Worm (Caenorhabditis elegans): ENCODE measurements around the gene F09C6.13.

Gene F09C6.13

ce11 chrV:16848498-16848897, 36.3 kb upstream of the F09C6.13 start, which contains the start of the genes clec-36 and clec-26:
TSS of gene clec-36 (minus strand) at chrV:16848598.
TSS of gene clec-26 (plus strand) at chrV:16848611.
- no peak for TF ChIP-seq sem-4 (tag; optimal IDR thresholded peaks at IDR 0.05)
- no peak for TF ChIP-seq mab-5 (tag; optimal IDR thresholded peaks at IDR 0.05)
- no peak for TF ChIP-seq ztf-4 (tag; optimal IDR thresholded peaks at IDR 0.05)
- no peak for TF ChIP-seq Y55F3AM.14 (GFP tag; optimal IDR thresholded peaks at IDR 0.05)
- TF ChIP-seq mdl-1 (tag; optimal IDR thresholded peaks at IDR 0.05) = no peak
- TF ChIP-seq nhr-12 (tag; optimal IDR thresholded peaks at IDR 0.05) = no peak
- TF ChIP-seq zag-1 (tag; optimal IDR thresholded peaks at IDR 0.05) = no peak
- TF ChIP-seq crh-2 (tag; optimal IDR thresholded peaks at IDR 0.05) = no peak
- TF ChIP-seq ztf-1 (GFP tag; conservative IDR thresholded peaks at IDR 0.05) = no peak
- no peak for TF ChIP-seq ZK546.5 (tag; optimal IDR thresholded peaks at IDR 0.05)
- no peak for TF ChIP-seq nhr-129 (tag; optimal IDR thresholded peaks at IDR 0.05)

ce11 chrV:16852002-16852401, 32.8 kb upstream of the F09C6.13 start, which contains the start of gene clec-37:
TSS of gene clec-37 (minus strand) at chrV:16852102.
- TF ChIP-seq nhr-77 (tag; optimal IDR thresholded peaks at IDR 0.05) = no peak
- no peak for TF ChIP-seq gmeb-1 (tag; optimal IDR thresholded peaks at IDR 0.05)
- TF ChIP-seq lin-39 (tag; optimal IDR thresholded peaks at IDR 0.05) = no peak
- TF ChIP-seq mdl-1 (tag; optimal IDR thresholded peaks at IDR 0.05) = no peak
- no peak for TF ChIP-seq sem-4 (tag; optimal IDR thresholded peaks at IDR 0.05)
- no peak for TF ChIP-seq ztf-1 (GFP tag; conservative IDR thresholded peaks at IDR 0.05)
- no peak for TF ChIP-seq nhr-237 (tag; optimal IDR thresholded peaks at IDR 0.05)
- TF ChIP-seq lin-13 (GFP tag; optimal IDR thresholded peaks at IDR 0.05) = no peak
- TF ChIP-seq nhr-25 (tag; optimal IDR thresholded peaks at IDR 0.05) = no peak
- no peak for TF ChIP-seq C34F6.9 (tag; optimal IDR thresholded peaks at IDR 0.05)
- no peak for TF ChIP-seq zag-1 (tag; optimal IDR thresholded peaks at IDR 0.05)

ce11 chrV:16853956-16854683, 30.7 kb upstream of the F09C6.13 start, which contains the start of the genes clec-35 and clec-27:
TSS of gene clec-35 (minus strand) at chrV:16854056.
TSS of gene clec-27 (plus strand) at chrV:16854633.
- TF ChIP-seq aly-2 (tag; optimal IDR thresholded peaks at IDR 0.05) (no peak), mdl-1 (tag; optimal IDR thresholded peaks at IDR 0.05) (no peak), ama-1 (optimal IDR thresholded peaks at IDR 0.05) (no peak), ceh-16 (tag; optimal IDR thresholded peaks at IDR 0.05) (no peak)

ce11 chrV:16857977-16858479, 26.8 kb upstream of the F09C6.13 start, which contains the start of the genes clec-31 and clec-22:
TSS of gene clec-31 (minus strand) at chrV:16858077.
TSS of gene clec-22 (plus strand) at chrV:16858429.
- TF ChIP-seq gmeb-1 (tag; optimal IDR thresholded peaks at IDR 0.05) (no peak), elt-3 (tag; optimal IDR thresholded peaks at IDR 0.05) (no peak), sem-4 (tag; optimal IDR thresholded peaks at IDR 0.05) (no peak), ztf-4 (tag; optimal IDR thresholded peaks at IDR 0.05) (no peak), lsy-2 (tag; optimal IDR thresholded peaks at IDR 0.05) (no peak), mbf-1 (tag; optimal IDR thresholded peaks at IDR 0.05) (no peak), unc-39 (tag; optimal IDR thresholded peaks at IDR 0.05) (no peak), lin-39 (tag; optimal IDR thresholded peaks at IDR 0.05) (no peak)

ce11 chrV:16861719-16862118, 23.1 kb upstream of the F09C6.13 start, which contains the start of the genes clec-32 and clec-24:
TSS of gene clec-32 (minus strand) at chrV:16861819.
TSS of gene clec-24 (plus strand) at chrV:16862012.
- TF ChIP-seq elt-3 (tag; optimal IDR thresholded peaks at IDR 0.05) = no peak
- TF ChIP-seq blmp-1 (tag; optimal IDR thresholded peaks at IDR 0.05; ENCODE audit: insufficient read depth) = no peak
- TF ChIP-seq nhr-6 (tag; optimal IDR thresholded peaks at IDR 0.05) = no peak
- no peak for TF ChIP-seq crh-2 (tag; optimal IDR thresholded peaks at IDR 0.05)
- TF ChIP-seq aly-2 (tag; optimal IDR thresholded peaks at IDR 0.05) = no peak
- TF ChIP-seq R02D3.7 (tag; optimal IDR thresholded peaks at IDR 0.05) = no peak
- TF ChIP-seq nhr-23 (tag; optimal IDR thresholded peaks at IDR 0.05) = no peak
- TF ChIP-seq nhr-21 (tag; optimal IDR thresholded peaks at IDR 0.05) = no peak
- TF ChIP-seq ama-1 (optimal IDR thresholded peaks at IDR 0.05) = no peak
- no peak for TF ChIP-seq lin-39 (tag; optimal IDR thresholded peaks at IDR 0.05)
- TF ChIP-seq skn-1 (tag; optimal IDR thresholded peaks at IDR 0.05) = no peak
- TF ChIP-seq lin-11 (tag; optimal IDR thresholded peaks at IDR 0.05) = no peak
